Fruit fly (Drosophila melanogaster) whole organism: ENCODE measurements around the gene CG43447.

ENCODE experiments used
- CG8478 ChIP-seq: fragments of >200 bp; optimal IDR thresholded peaks from 2 replicates; lab custom pipeline; 2018; ENCODE audit warnings: inconsistent platforms
- Dll ChIP-seq: fragments of >200 bp; optimal IDR thresholded peaks from 2 replicates; lab custom pipeline; 2017
- EcR ChIP-seq, 2 experiments: fragments of >200 bp; optimal IDR thresholded peaks; 2 replicates each; lab custom pipeline; 2017; ENCODE audit warnings: missing biosample characterization in 2 of 2, missing genetic modification characterization in 2 of 2, missing genetic modification reagents in 2 of 2
- pan ChIP-seq: fragments of >200 bp; optimal IDR thresholded peaks from 2 replicates; lab custom pipeline; 2017
- psq ChIP-seq: fragments of >200 bp; optimal IDR thresholded peaks from 2 replicates; lab custom pipeline; 2017
- usp ChIP-seq: fragments of >200 bp; optimal IDR thresholded peaks from 2 replicates; lab custom pipeline; 2017; ENCODE audit warnings: missing biosample characterization, missing genetic modification characterization, mixed read lengths

CG43447 gene

DNA sequence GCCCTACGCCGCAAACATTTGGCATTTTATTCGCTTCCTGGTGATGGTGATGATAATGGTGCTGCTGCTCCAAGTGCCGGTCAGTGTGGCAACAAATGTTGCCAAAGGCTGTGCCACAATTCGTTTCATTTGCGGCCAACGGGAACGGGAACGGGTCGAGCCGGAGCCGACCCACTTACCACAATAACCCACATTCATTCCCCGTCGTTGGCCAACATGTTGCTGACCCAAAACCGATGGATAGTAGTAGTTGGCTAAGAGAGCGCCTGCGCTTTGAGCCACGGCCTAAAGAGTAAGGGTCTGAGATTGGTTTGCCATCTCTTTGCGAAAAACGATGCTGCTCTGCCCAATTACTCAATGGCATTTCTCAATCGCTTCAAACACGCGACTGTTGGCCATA, 22.8 kb downstream of the CG43447 start:
- TF ChIP-seq usp (GFP tag; lab: Kevin White, UChicago): no peak
- no peak for TF ChIP-seq pan
- no peak for TF ChIP-seq CG8478
- TF ChIP-seq Dll: no peak
- no peak for TF ChIP-seq psq (lab: Kevin White, UChicago)
- TF ChIP-seq EcR (GFP tag; optimal IDR thresholded peaks at IDR 0.05; lab: Kevin White, UChicago): no peak

dm6 chr3R:27463889-27464288, 23.8 kb downstream of the CG43447 start, which contains the start of gene CG13978:
Gene CG13978, plus strand, starts transcription at chr3R:27464189.
- no peak for TF ChIP-seq CG8478
- TF ChIP-seq Dll: no peak

- no peak for TF ChIP-seq CG8478
- TF ChIP-seq Dll: no peak
- no peak for TF ChIP-seq pan
- TF ChIP-seq psq (lab: Kevin White, UChicago): no peak
- TF ChIP-seq usp (GFP tag; lab: Kevin White, UChicago): no peak
- TF ChIP-seq EcR (GFP tag; optimal IDR thresholded peaks at IDR 0.05; lab: Kevin White, UChicago): no peak
These were observed 37.4 kb downstream of the CG43447 start for dm6 chr3R:27477507-27477906.

DNA sequence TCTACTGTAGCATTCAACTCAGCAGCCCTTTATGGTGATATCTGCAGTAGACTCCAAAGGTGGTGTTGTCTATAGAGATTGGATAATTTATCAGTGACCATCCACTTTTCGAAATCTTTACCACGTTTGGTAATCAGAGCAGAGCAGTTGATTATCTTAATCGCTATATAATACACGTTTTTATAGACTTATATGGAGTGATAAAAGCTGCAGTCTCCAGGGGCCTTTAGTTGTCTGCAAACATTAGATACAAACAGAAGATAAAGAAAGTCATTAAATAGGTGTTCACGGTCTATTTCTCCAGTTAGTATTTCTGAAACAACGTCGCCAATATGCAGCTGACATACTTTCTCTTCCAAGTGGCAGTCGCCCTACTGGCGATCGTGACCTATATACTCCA, 38.3 kb downstream of the CG43447 start, which contains the start of gene Cyp6a18:
Gene Cyp6a18 (plus strand): TSS at position 301 of the 400 bp plus-strand sequence.
- TF ChIP-seq EcR (GFP tag; optimal IDR thresholded peaks at IDR 0.05; lab: Kevin White, UChicago) (no peak), Dll (no peak), pan (no peak), psq (lab: Kevin White, UChicago) (no peak), usp (GFP tag; lab: Kevin White, UChicago) (no peak), CG8478 (no peak)

DNA sequence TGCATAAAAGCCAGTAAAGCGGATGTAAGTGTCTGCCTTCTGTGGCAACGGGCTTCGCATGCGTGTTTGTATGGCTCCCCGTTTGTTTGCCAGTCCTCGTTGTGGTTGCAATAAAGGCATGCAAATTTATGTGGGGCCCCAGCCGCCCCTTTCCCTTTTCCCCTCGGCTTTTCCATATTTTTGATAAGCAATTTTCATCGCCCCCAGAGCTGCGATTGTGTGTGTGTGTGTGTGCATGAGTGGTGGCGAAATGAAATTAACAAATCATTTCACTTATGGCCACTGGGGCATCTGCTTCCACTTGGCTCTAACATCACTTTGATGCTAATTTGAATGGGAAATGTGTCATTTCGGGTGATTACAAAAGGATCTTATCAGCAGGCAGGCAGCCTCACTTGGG, 47.5 kb downstream of the CG43447 start, which contains the start of gene Gr98a:
Gene Gr98a (plus strand): TSS at position 301 of the 400 bp plus-strand sequence.
- TF ChIP-seq CG8478: no peak
- no peak for TF ChIP-seq psq (lab: Kevin White, UChicago)
- no peak for TF ChIP-seq usp (GFP tag; lab: Kevin White, UChicago)
- TF ChIP-seq EcR (GFP tag; optimal IDR thresholded peaks at IDR 0.05; lab: Kevin White, UChicago): no peak
- no peak for TF ChIP-seq pan
- TF ChIP-seq Dll: no peak
